Worm (Caenorhabditis elegans): Measurements from ENCODE around the gene F14H3.4.

DNA sequence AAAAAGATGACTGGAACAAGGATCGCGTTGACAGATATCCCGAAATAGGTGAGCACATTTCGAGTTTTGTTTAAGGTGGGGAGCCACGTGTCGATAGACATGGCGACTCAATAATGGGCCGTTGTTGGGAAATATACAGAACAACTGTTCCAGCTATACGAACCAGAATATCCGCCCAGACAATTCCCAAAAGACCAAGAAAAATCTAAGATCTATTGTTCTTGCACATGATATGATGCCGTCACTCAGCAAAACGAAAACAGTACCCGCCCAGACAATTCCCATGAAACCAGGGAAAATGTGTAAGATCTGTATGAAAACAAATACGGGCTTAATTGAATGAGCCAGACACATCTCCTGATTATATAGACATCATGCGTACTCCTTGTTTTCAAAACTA, 47.4 kb downstream of the F14H3.4 start, which contains the start of gene str-231:
- TF ChIP-seq aly-2 (tag; optimal IDR thresholded peaks at IDR 0.05) (no peak), nhr-11 (tag; optimal IDR thresholded peaks at IDR 0.05) (no peak), nhr-237 (tag; optimal IDR thresholded peaks at IDR 0.05) (no peak), R02D3.7 (tag; optimal IDR thresholded peaks at IDR 0.05) (no peak), lin-11 (tag; optimal IDR thresholded peaks at IDR 0.05) (no peak), skn-1 (tag; optimal IDR thresholded peaks at IDR 0.05) (no peak), lin-39 (tag; optimal IDR thresholded peaks at IDR 0.05) (no peak), elt-3 (tag; optimal IDR thresholded peaks at IDR 0.05) (no peak), lsy-2 (tag; optimal IDR thresholded peaks at IDR 0.05) (no peak), nhr-12 (tag; optimal IDR thresholded peaks at IDR 0.05) (no peak)
